Worm (Caenorhabditis elegans) whole organism, young adult: ENCODE data around the gene F16G10.11.

Experiments
- F33H1.4 ChIP-seq: fragments of 200-800 bp; sonication (Bioruptor generic); IDR thresholded peaks from 2 replicates; pipeline ENCODE4 v1.3.6; 2022; ENCODE audit warnings: missing genetic modification reagents, missing genetic modification characterization, missing compliant biosample characterization
- F49E8.2 ChIP-seq: sonication (generic microtip); optimal IDR thresholded peaks from 3 replicates; lab custom pipeline; 2017; ENCODE audit warnings: missing genetic modification characterization, mild to moderate bottlenecking, missing compliant biosample characterization, antibody characterized with exemption, moderate library complexity; ENCODE audit not compliant: insufficient read depth
- Y53G8AR.9 ChIP-seq: fragments of 200-800 bp; sonication (Bioruptor generic); conservative IDR thresholded peaks from 2 replicates; pipeline ENCODE4 v1.3.6; 2022; ENCODE audit warnings: missing genetic modification reagents, missing genetic modification characterization, missing compliant biosample characterization
- ceh-91 ChIP-seq: fragments of 200-800 bp; sonication (Bioruptor generic); IDR thresholded peaks from 2 replicates; pipeline ENCODE4 v1.3.6; 2022; ENCODE audit warnings: missing genetic modification reagents, missing genetic modification characterization, missing compliant biosample characterization
- dpff-1 ChIP-seq: sonication (generic microtip); optimal IDR thresholded peaks from 2 replicates; lab custom pipeline; 2017; ENCODE audit warnings: mild to moderate bottlenecking, missing genetic modification characterization, missing compliant biosample characterization
- dpl-1 ChIP-seq: fragments of 150-350 bp; optimal IDR thresholded peaks from 2 replicates; lab custom pipeline; 2014; ENCODE audit warnings: missing biosample characterization, missing genetic modification reagents, missing genetic modification characterization
- him-1 ChIP-seq: sonication (generic microtip); optimal IDR thresholded peaks from 2 replicates; lab custom pipeline; 2016; ENCODE audit warnings: missing genotype, missing genetic modification reagents, missing genetic modification characterization, missing compliant biosample characterization

DNA sequence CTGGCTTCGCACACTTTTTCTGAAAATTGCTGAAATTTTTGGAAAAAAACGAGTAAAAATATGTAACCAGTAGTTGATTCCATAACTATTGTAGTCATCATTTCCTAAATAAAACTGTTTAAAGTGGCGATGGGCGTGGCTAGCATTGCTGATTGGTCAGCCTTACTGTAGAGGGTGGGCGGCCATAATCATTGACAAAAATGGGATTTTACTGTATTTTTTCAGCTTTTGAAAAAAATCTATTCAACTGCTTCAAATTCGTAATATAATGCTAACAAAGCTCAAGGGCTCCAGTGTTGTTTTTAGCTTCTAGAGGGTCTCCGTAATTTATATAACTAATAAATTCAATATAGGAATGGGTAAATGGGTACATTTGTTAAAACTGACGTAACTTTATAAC lies 13.5 kb downstream of the F16G10.11 start, which contains the start of gene F16G10.7:
- TF ChIP-seq dpff-1 (no peak), dpl-1 (GFP tag; lab: Kevin White, UChicago) (no peak), him-1 (tag; lab: Kevin White, UChicago) (no peak), F49E8.2 (tag; lab: Kevin White, UChicago) (no peak), Y53G8AR.9 (GFP tag; lab: Robert Waterston, UW) (no peak), F33H1.4 (no peak), ceh-91 (GFP tag; lab: Robert Waterston, UW) (no peak)
